Worm (Caenorhabditis elegans) whole organism, late embryonic: ENCODE results near the gene C34C12.6.
"Not testable (repeated sequence)": the region's sequence is repeated elsewhere in the genome, so short reads cannot be mapped to it uniquely, and the experiment has no call there.

ENCODE experiments used
- che-1 ChIP-seq: sonication (generic microtip); optimal IDR thresholded peaks from 2 replicates; lab custom pipeline; 2016; ENCODE audit warnings: mild to moderate bottlenecking, missing genetic modification characterization, missing compliant biosample characterization
- pqm-1 ChIP-seq: sonication (generic microtip); optimal IDR thresholded peaks from 2 replicates; lab custom pipeline; 2016; ENCODE audit warnings: missing genetic modification characterization, missing compliant biosample characterization
- unc-55 ChIP-seq: sonication (generic microtip); optimal IDR thresholded peaks from 2 replicates; lab custom pipeline; 2017; ENCODE audit warnings: missing biosample characterization, missing genetic modification reagents, missing genetic modification characterization

DNA sequence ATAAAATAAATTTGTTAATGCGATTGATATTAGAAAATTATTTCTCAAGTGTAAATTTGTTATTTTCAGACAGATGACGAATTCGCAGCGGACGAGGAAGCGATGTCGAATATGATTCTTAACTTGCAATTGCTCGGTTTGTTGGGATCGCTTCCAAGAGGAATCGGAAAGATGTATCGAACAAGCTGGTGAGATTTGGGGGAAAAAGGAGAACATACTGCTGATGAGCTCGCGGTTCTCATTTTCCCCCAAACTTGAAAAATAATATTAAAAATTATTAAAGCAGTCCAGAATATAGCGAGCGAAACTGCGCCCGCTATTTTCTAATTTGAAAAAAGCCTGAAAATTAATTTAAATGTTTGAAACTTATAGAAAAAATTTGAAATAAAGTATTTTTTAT, 28.9 kb upstream of the C34C12.6 start, which contains the start of gene C34C12.2:
- not testable (repeated sequence) for TF ChIP-seq pqm-1; che-1; unc-55 (GFP tag; lab: Kevin White, UChicago)
